Worm (Caenorhabditis elegans) whole organism, early embryonic: ENCODE results near the gene tsp-9.

Experiments
- B0310.2 ChIP-seq: sonication (generic microtip); optimal IDR thresholded peaks from 2 replicates; lab custom pipeline; 2016; ENCODE audit warnings: mild to moderate bottlenecking, missing genetic modification characterization, missing compliant biosample characterization
- F13C5.2 ChIP-seq: sonication (generic microtip); optimal IDR thresholded peaks from 2 replicates; lab custom pipeline; 2017; ENCODE audit warnings: mild to moderate bottlenecking, missing genetic modification characterization, inconsistent platforms, missing compliant biosample characterization
- aly-1 ChIP-seq: sonication (generic microtip); optimal IDR thresholded peaks from 2 replicates; lab custom pipeline; 2016; ENCODE audit warnings: missing genetic modification characterization, missing compliant biosample characterization
- ama-1 ChIP-seq: fragments of 150-350 bp; optimal IDR thresholded peaks from 2 replicates; lab custom pipeline; 2014
- ceh-13 ChIP-seq: fragments of 200-800 bp; sonication (Bioruptor generic); optimal IDR thresholded peaks from 2 replicates; lab custom pipeline; 2018; ENCODE audit warnings: mild to moderate bottlenecking, missing genetic modification characterization, missing compliant biosample characterization
- ceh-36 ChIP-seq: sonication (generic microtip); optimal IDR thresholded peaks from 2 replicates; lab custom pipeline; 2016; ENCODE audit warnings: missing genetic modification characterization, inconsistent platforms, missing compliant biosample characterization
- ets-7 ChIP-seq: sonication (generic microtip); optimal IDR thresholded peaks from 2 replicates; lab custom pipeline; 2016; ENCODE audit warnings: missing genotype, missing genetic modification characterization, missing compliant biosample characterization
- flt-1 ChIP-seq: fragments of 200-800 bp; sonication (Bioruptor generic); IDR thresholded peaks from 2 replicates; pipeline ENCODE4 v1.3.6; 2022; ENCODE audit warnings: missing genetic modification characterization, missing compliant biosample characterization
- hmbx-1 ChIP-seq: sonication (generic microtip); optimal IDR thresholded peaks from 2 replicates; lab custom pipeline; 2016; ENCODE audit warnings: mild to moderate bottlenecking, missing genetic modification characterization, missing compliant biosample characterization
- hmg-4 ChIP-seq: fragments of 200-800 bp; sonication (Bioruptor generic); optimal IDR thresholded peaks from 2 replicates; lab custom pipeline; 2018; ENCODE audit warnings: mild to moderate bottlenecking, missing genetic modification characterization, missing compliant biosample characterization
- hnd-1 ChIP-seq: sonication (generic microtip); optimal IDR thresholded peaks from 2 replicates; lab custom pipeline; 2016; ENCODE audit warnings: missing genetic modification characterization, missing compliant biosample characterization
- pes-1 ChIP-seq: fragments of 200-800 bp; sonication (Bioruptor generic); IDR thresholded peaks from 2 replicates; pipeline ENCODE4 v1.3.6; 2022; ENCODE audit warnings: missing genetic modification reagents, missing genetic modification characterization, missing compliant biosample characterization
- scrt-1 ChIP-seq: fragments of 200-800 bp; sonication (Bioruptor generic); IDR thresholded peaks from 2 replicates; pipeline ENCODE4 v1.3.6; 2022; ENCODE audit warnings: missing genetic modification characterization, missing compliant biosample characterization
- sea-1 ChIP-seq: fragments of 200-800 bp; sonication (Bioruptor generic); conservative IDR thresholded peaks from 2 replicates; pipeline ENCODE4 v1.3.6; 2022; ENCODE audit warnings: missing genetic modification characterization, missing compliant biosample characterization
- tbx-11 ChIP-seq: fragments of 200-800 bp; sonication (Bioruptor generic); IDR thresholded peaks from 2 replicates; pipeline ENCODE4 v1.3.6; 2022; ENCODE audit warnings: missing genetic modification characterization, missing compliant biosample characterization
- tbx-37 ChIP-seq: fragments of 200-800 bp; sonication (Bioruptor generic); conservative IDR thresholded peaks from 2 replicates; pipeline ENCODE4 v1.3.6; 2022; ENCODE audit warnings: missing genetic modification reagents, missing genetic modification characterization, missing compliant biosample characterization
- tra-4 ChIP-seq: sonication (generic microtip); optimal IDR thresholded peaks from 2 replicates; lab custom pipeline; 2017; ENCODE audit warnings: missing genetic modification characterization, missing compliant biosample characterization

The tsp-9 gene

DNA sequence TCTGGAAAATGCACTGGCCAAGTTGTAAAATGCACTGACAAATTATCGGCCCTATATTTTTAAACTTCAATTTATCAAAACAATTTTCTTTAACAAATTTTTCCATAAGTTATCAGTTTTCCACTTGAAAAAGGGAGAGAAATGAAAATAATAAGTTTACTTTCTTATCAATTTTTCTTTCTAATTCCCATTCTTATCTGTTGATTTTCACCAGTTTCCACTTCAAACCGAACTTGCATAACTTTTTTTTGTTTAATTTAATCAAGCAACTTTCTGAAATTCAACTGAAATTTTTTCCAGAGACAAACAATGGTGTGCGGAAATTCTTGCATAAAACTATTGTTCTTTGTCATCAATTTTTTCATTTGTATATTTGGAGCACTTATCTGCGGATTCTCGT lies at the start of gene tsp-9:
TSS of gene tsp-9 (plus strand) at position 301 of the 400 bp plus-strand sequence.
- no peak for TF ChIP-seq aly-1
- TF ChIP-seq tbx-37: no peak
- TF ChIP-seq hnd-1: no peak
- TF ChIP-seq B0310.2 (tag; lab: Kevin White, UChicago): no peak
- no peak for TF ChIP-seq hmbx-1 (tag; lab: Kevin White, UChicago)
- TF ChIP-seq ceh-13 (GFP tag; lab: Kevin White, UChicago): no peak
- TF ChIP-seq tbx-11: no peak
- TF ChIP-seq ama-1 (lab: Kevin White, UChicago): no peak
- no peak for TF ChIP-seq ets-7 (tag; lab: Kevin White, UChicago)

ce11 chrX:1202638-1203037 lies 43.2 kb upstream of the tsp-9 start:
- TF ChIP-seq sea-1 (GFP tag; lab: Robert Waterston, UW) (no peak), tbx-11 (no peak), hnd-1 (no peak), ets-7 (tag; lab: Kevin White, UChicago) (no peak), tra-4 (tag; lab: Kevin White, UChicago) (no peak), aly-1 (no peak), B0310.2 (tag; lab: Kevin White, UChicago) (no peak), pes-1 (GFP tag; lab: Robert Waterston, UW) (no peak)

DNA sequence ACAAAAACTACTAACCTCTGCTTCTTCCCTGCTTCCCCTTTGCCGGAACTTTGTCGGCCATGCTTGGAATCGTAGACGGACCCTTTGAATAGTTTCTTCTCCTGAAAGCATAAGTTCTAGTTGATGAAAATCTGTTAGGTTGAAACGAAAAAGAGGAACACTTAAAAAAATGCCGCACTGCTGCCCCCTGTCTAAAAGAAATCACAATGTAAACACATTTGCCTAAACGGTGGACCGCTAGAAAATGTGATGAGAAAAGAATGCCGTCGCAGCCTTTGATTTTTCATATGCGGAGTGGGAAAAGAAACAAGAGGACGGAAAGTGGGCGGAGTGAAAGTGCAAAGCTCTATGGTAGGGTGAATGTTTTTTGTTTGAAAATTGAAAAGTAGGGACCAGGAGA lies 39.8 kb upstream of the tsp-9 start, which contains the start of gene T13G4.7:
TSS of gene T13G4.7 (minus strand) at position 101 of the 400 bp plus-strand sequence.
- no peak for TF ChIP-seq ets-7 (tag; lab: Kevin White, UChicago)

DNA sequence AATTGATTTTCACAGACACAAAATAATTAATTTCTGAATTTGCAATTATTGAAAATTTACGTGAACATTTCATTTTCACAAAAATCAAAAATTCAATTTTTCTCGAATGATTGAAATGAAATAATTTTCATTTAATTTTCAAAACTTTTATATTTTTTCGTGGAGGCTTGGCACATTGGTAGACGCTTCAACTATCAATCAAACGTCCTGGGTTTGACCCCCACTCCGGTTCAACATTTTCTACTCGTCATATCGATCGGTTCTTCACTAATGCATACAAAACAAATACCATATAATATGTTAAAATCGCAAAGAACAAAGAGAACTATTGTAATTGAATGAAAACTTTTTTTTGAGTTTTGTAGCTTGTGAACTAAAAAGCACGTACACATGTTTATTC lies 37.9 kb upstream of the tsp-9 start:
- TF ChIP-seq F13C5.2 (tag; lab: Kevin White, UChicago): no peak
- TF ChIP-seq aly-1: no peak
- TF ChIP-seq hnd-1: no peak
- no peak for TF ChIP-seq scrt-1 (GFP tag; lab: Robert Waterston, UW)
- no peak for TF ChIP-seq hmg-4 (GFP tag; lab: Kevin White, UChicago)
- no peak for TF ChIP-seq sea-1 (GFP tag; lab: Robert Waterston, UW)
- no peak for TF ChIP-seq hmbx-1 (tag; lab: Kevin White, UChicago)
- no peak for TF ChIP-seq ceh-13 (GFP tag; lab: Kevin White, UChicago)
- no peak for TF ChIP-seq tra-4 (tag; lab: Kevin White, UChicago)
- no peak for TF ChIP-seq tbx-37
- no peak for TF ChIP-seq B0310.2 (tag; lab: Kevin White, UChicago)

ce11 chrX:1209096-1209495 lies 36.7 kb upstream of the tsp-9 start, which contains the start of gene C46H3.1:
TSS of gene C46H3.1 (plus strand) at chrX:1209396.
- no peak for TF ChIP-seq hmg-4 (GFP tag; lab: Kevin White, UChicago)
- no peak for TF ChIP-seq flt-1 (GFP tag; lab: Robert Waterston, UW)
- no peak for TF ChIP-seq B0310.2 (tag; lab: Kevin White, UChicago)
- no peak for TF ChIP-seq tbx-11
- TF ChIP-seq ceh-36 (tag; lab: Kevin White, UChicago): no peak
- TF ChIP-seq tbx-37: no peak
- no peak for TF ChIP-seq hmbx-1 (tag; lab: Kevin White, UChicago)
- no peak for TF ChIP-seq F13C5.2 (tag; lab: Kevin White, UChicago)
- TF ChIP-seq ceh-13 (GFP tag; lab: Kevin White, UChicago): no peak
- no peak for TF ChIP-seq hnd-1
- no peak for TF ChIP-seq ama-1 (lab: Kevin White, UChicago)
- TF ChIP-seq scrt-1 (GFP tag; lab: Robert Waterston, UW): no peak
- TF ChIP-seq sea-1 (GFP tag; lab: Robert Waterston, UW): no peak
- no peak for TF ChIP-seq pes-1 (GFP tag; lab: Robert Waterston, UW)
- no peak for TF ChIP-seq ets-7 (tag; lab: Kevin White, UChicago)
- TF ChIP-seq aly-1: no peak
- no peak for TF ChIP-seq tra-4 (tag; lab: Kevin White, UChicago)

DNA sequence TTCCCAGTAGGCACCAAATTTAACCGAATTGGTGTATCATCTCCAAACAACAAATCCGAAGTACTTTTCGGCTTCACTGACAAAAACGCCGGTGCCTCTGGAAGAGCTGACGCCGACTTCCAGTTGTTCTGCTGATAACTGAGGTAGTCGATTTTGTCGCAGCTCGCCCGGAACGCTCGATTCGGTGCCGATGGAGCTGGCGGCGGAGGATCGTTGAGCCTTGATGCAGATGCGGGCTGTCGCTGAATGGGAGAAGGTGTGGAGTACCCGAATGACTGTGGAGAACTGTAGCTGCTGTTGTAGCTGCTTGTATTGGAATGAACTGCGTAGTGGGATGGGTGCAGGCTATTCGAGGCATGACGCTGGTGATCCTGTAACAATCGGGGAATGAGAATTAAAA lies 32.7 kb upstream of the tsp-9 start:
- TF ChIP-seq hnd-1 (no peak), hmg-4 (GFP tag; lab: Kevin White, UChicago) (no peak), flt-1 (GFP tag; lab: Robert Waterston, UW) (no peak), tbx-11 (no peak)

- TF ChIP-seq tbx-11: no peak
- no peak for TF ChIP-seq scrt-1 (GFP tag; lab: Robert Waterston, UW)
- no peak for TF ChIP-seq tra-4 (tag; lab: Kevin White, UChicago)
Observed at ce11 chrX:1216833-1217232, 29.0 kb upstream of the tsp-9 start.

ce11 chrX:1218457-1218856 lies 27.4 kb upstream of the tsp-9 start:
- no peak for TF ChIP-seq ceh-13 (GFP tag; lab: Kevin White, UChicago)
- no peak for TF ChIP-seq scrt-1 (GFP tag; lab: Robert Waterston, UW)
- TF ChIP-seq hmbx-1 (tag; lab: Kevin White, UChicago): no peak
- TF ChIP-seq tbx-37: no peak
- TF ChIP-seq hmg-4 (GFP tag; lab: Kevin White, UChicago): no peak
- no peak for TF ChIP-seq flt-1 (GFP tag; lab: Robert Waterston, UW)
- TF ChIP-seq aly-1: no peak
- no peak for TF ChIP-seq tra-4 (tag; lab: Kevin White, UChicago)
- TF ChIP-seq F13C5.2 (tag; lab: Kevin White, UChicago): no peak

ce11 chrX:1222391-1222790 lies 23.4 kb upstream of the tsp-9 start:
- 0 out of 2 replicates have a peak, but pooled peaks have one; percentile 9 for TF ChIP-seq flt-1 (GFP tag; lab: Robert Waterston, UW)
- no peak for TF ChIP-seq sea-1 (GFP tag; lab: Robert Waterston, UW)
- peak; percentile 42 for TF ChIP-seq hmg-4 (GFP tag; lab: Kevin White, UChicago)
- TF ChIP-seq tbx-11: no peak
